Fruit fly (Drosophila melanogaster) whole organism, wandering third instar larva: ENCODE measurements around the gene Cpr78Cc.

ENCODE experiments used
- Abd-B ChIP-seq: fragments of >200 bp; optimal IDR thresholded peaks from 2 replicates; lab custom pipeline; 2017; ENCODE audit warnings: missing biosample characterization, missing genetic modification characterization
- CG32264 ChIP-seq: fragments of 200-800 bp; sonication (Bioruptor generic); optimal IDR thresholded peaks from 2 replicates; lab custom pipeline; 2016; ENCODE audit warnings: missing biosample characterization, missing genetic modification characterization
- Dfd ChIP-seq: fragments of >200 bp; optimal IDR thresholded peaks from 2 replicates; lab custom pipeline; 2017; ENCODE audit warnings: missing biosample characterization, missing genetic modification characterization
- GATAd ChIP-seq: sonication (Bioruptor generic); optimal IDR thresholded peaks from 2 replicates; lab custom pipeline; 2016; ENCODE audit warnings: missing biosample characterization, missing genetic modification characterization
- HLH106 ChIP-seq: fragments of 200-800 bp; optimal IDR thresholded peaks from 3 replicates; lab custom pipeline; 2019; ENCODE audit warnings: missing biosample characterization, mild to moderate bottlenecking, missing genetic modification characterization, moderate library complexity
- Hnf4 ChIP-seq: fragments of 200-800 bp; sonication (Bioruptor generic); optimal IDR thresholded peaks from 2 replicates; lab custom pipeline; 2016; ENCODE audit warnings: missing biosample characterization, mild to moderate bottlenecking, missing genetic modification characterization
- Hr78 ChIP-seq: fragments of >200 bp; optimal IDR thresholded peaks from 2 replicates; lab custom pipeline; 2017; ENCODE audit warnings: missing biosample characterization, missing genetic modification characterization
- Hr83 ChIP-seq: fragments of 200-300 bp; sonication (Bioruptor generic); optimal IDR thresholded peaks from 2 replicates; lab custom pipeline; 2016; ENCODE audit warnings: missing biosample characterization, mild to moderate bottlenecking, missing genetic modification characterization, moderate library complexity; ENCODE audit not compliant: poor library complexity, severe bottlenecking
- Jra ChIP-seq: sonication (Bioruptor generic); optimal IDR thresholded peaks from 2 replicates; lab custom pipeline; 2016; ENCODE audit warnings: missing biosample characterization, missing genetic modification characterization
- Mio ChIP-seq: sonication (Bioruptor generic); optimal IDR thresholded peaks from 2 replicates; lab custom pipeline; 2016; ENCODE audit warnings: missing biosample characterization, missing genetic modification characterization
- Myc ChIP-seq: fragments of >200 bp; optimal IDR thresholded peaks from 2 replicates; lab custom pipeline; 2017
- OdsH ChIP-seq: fragments of 200-800 bp; sonication (Bioruptor generic); optimal IDR thresholded peaks from 2 replicates; lab custom pipeline; 2016; ENCODE audit warnings: missing biosample characterization, mild to moderate bottlenecking, missing genetic modification characterization
- Rel ChIP-seq, 2 experiments: fragments of 200-800 bp; sonication (Bioruptor generic) in 1 of 2; optimal IDR thresholded peaks; 2 replicates in 1 of 2; 3 replicates in 1 of 2; lab custom pipeline; 2016 to 2019; ENCODE audit warnings: mild to moderate bottlenecking in 2 of 2, missing biosample characterization in 2 of 2, missing genetic modification characterization in 2 of 2, moderate library complexity in 1 of 2
- Sp1 ChIP-seq: fragments of 200-800 bp; sonication (Bioruptor generic); optimal IDR thresholded peaks from 3 replicates; lab custom pipeline; 2019; ENCODE audit warnings: missing biosample characterization, mild to moderate bottlenecking, missing genetic modification characterization, moderate library complexity
- Vsx2 ChIP-seq: fragments of 200-300, 225-300 bp; sonication (Bioruptor generic); optimal IDR thresholded peaks from 2 replicates; lab custom pipeline; 2018; ENCODE audit warnings: missing biosample characterization, missing genetic modification characterization; ENCODE audit not compliant: partially characterized antibody
- br ChIP-seq: fragments of 200-800 bp; sonication (Bioruptor generic); optimal IDR thresholded peaks from 2 replicates; lab custom pipeline; 2016; ENCODE audit warnings: missing biosample characterization, missing genetic modification characterization
- brk ChIP-seq: fragments of 200-800 bp; sonication (Bioruptor generic); optimal IDR thresholded peaks from 2 replicates; lab custom pipeline; 2016; ENCODE audit warnings: missing biosample characterization, mild to moderate bottlenecking, missing genetic modification characterization
- dl ChIP-seq, 2 experiments: fragments of 175-275, 200-275 bp in 1 of 2; fragments of 200-275 bp in 1 of 2; sonication (Bioruptor generic); optimal IDR thresholded peaks; lab custom pipeline; 2018; ENCODE audit warnings: mild to moderate bottlenecking in 2 of 2, missing biosample characterization in 2 of 2, missing genetic modification characterization in 2 of 2, moderate library complexity in 2 of 2; ENCODE audit not compliant: partially characterized antibody in 2 of 2, insufficient read depth in 1 of 2
- dmrt93B ChIP-seq: fragments of 200-800 bp; sonication (Bioruptor generic); optimal IDR thresholded peaks from 2 replicates; lab custom pipeline; 2018; ENCODE audit warnings: missing biosample characterization, mild to moderate bottlenecking, missing genetic modification characterization
- dsf ChIP-seq: sonication (Bioruptor generic); optimal IDR thresholded peaks from 2 replicates; lab custom pipeline; 2016; ENCODE audit warnings: missing biosample characterization, missing genetic modification characterization, borderline replicate concordance
- ey ChIP-seq: fragments of 200-800 bp; sonication (Bioruptor generic); optimal IDR thresholded peaks from 2 replicates; lab custom pipeline; 2016; ENCODE audit warnings: missing biosample characterization, missing genetic modification characterization
- foxo ChIP-seq, 2 experiments: fragments of 200-800 bp; sonication (Bioruptor generic); optimal IDR thresholded peaks; 2 replicates in 1 of 2; 3 replicates in 1 of 2; lab custom pipeline; 2016 to 2017; ENCODE audit warnings: missing biosample characterization in 2 of 2, missing genetic modification characterization in 2 of 2
- fru ChIP-seq: fragments of 200-800 bp; sonication (Bioruptor generic); optimal IDR thresholded peaks from 3 replicates; lab custom pipeline; 2016; ENCODE audit warnings: missing biosample characterization, mild to moderate bottlenecking, missing genetic modification characterization
- h ChIP-seq: fragments of 200-800 bp; sonication (Bioruptor generic); optimal IDR thresholded peaks from 3 replicates; lab custom pipeline; 2016; ENCODE audit warnings: missing biosample characterization, mild to moderate bottlenecking, missing genetic modification characterization
- jim ChIP-seq: fragments of 175-275, 200-325 bp; sonication (Bioruptor generic); optimal IDR thresholded peaks from 2 replicates; lab custom pipeline; 2016; ENCODE audit warnings: missing biosample characterization, mild to moderate bottlenecking, missing genetic modification characterization
- pan ChIP-seq: fragments of >200 bp; optimal IDR thresholded peaks from 2 replicates; lab custom pipeline; 2017
- psq ChIP-seq: fragments of 200-800 bp; sonication (Bioruptor generic); optimal IDR thresholded peaks from 3 replicates; lab custom pipeline; 2017; ENCODE audit warnings: missing biosample characterization, mild to moderate bottlenecking, missing genetic modification characterization, moderate library complexity
- rgr ChIP-seq: fragments of 200-800 bp; sonication (Bioruptor generic); optimal IDR thresholded peaks from 3 replicates; lab custom pipeline; 2016; ENCODE audit warnings: missing biosample characterization, mild to moderate bottlenecking, missing genetic modification characterization
- sage ChIP-seq: fragments of 200-800 bp; sonication (Bioruptor generic); optimal IDR thresholded peaks from 2 replicates; lab custom pipeline; 2016; ENCODE audit warnings: missing biosample characterization, mild to moderate bottlenecking, missing genetic modification characterization
- sv ChIP-seq: fragments of 200-800 bp; sonication (Bioruptor generic); optimal IDR thresholded peaks from 3 replicates; lab custom pipeline; 2016; ENCODE audit warnings: missing biosample characterization, missing genetic modification characterization
- woc ChIP-seq: sonication (Bioruptor generic); optimal IDR thresholded peaks from 2 replicates; lab custom pipeline; 2016; ENCODE audit warnings: missing biosample characterization, mild to moderate bottlenecking, missing genetic modification characterization

Gene Cpr78Cc

DNA sequence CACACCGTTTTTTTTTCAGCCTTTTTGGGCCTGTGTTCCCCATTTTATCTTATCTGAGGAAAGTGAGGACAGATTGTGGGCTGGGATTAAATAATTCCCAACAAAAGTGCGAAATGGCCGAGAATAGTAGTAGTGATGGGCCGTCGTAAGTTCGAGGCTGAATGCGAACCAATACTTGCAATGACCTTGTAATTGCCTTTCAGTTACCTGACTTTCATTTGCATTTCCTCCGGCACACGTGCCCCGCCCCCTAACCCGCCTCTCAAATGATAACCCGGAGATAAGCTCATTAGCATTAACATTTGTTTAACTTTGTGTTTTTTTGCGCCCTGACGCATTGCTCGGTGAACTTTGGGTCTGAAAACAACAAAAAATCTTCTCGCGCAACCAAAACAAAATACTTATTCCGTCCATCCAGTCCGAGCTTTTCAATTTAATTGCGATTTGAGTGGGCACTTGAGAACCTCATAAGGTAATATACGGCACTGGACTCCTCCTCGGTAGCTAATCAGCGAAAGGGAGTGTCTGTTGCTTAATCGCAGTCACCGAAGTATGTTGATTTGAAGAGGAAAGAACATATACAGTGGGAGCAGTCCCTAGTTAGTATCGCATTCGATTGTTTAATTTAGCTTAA, 22.4 kb upstream of the Cpr78Cc start:
- TF ChIP-seq Rel (GFP tag; optimal IDR thresholded peaks at IDR 0.05; lab: Kevin White, UChicago) (no peak), Rel (tag; optimal IDR thresholded peaks at IDR 0.05; lab: Kevin White, UChicago) (peak; percentile 15), jim (GFP tag; lab: Kevin White, UChicago) (no peak), h (GFP tag; lab: Kevin White, UChicago) (peak; percentile 15), Vsx2 (peak; percentile 39)

DNA sequence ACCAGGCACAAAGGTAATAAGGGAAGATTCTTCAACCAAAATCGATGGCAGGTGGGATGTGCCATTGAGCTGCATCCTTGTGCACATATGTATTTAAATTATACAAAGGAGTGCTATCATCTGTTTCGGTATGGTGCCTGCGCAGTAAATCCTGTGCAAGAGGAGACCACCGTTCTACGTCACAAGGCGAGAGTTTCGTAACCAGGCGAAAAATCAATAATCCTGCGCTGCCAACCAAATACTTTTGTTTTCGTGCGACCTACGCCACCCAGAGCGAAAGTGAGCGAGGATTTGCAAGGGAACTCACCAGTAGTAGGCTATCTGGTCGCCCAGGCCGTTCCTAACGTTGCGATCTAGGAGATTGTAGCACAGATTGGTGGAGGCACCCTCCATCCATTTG, 21.2 kb upstream of the Cpr78Cc start:
- TF ChIP-seq rgr (GFP tag; lab: Kevin White, UChicago) = no peak
- TF ChIP-seq h (GFP tag; lab: Kevin White, UChicago) = no peak
- no peak for TF ChIP-seq fru (GFP tag; lab: Kevin White, UChicago)
- TF ChIP-seq foxo (GFP tag; optimal IDR thresholded peaks at IDR 0.05; lab: Kevin White, UChicago) = no peak
- no peak for TF ChIP-seq GATAd
- TF ChIP-seq br (GFP tag; lab: Kevin White, UChicago) = no peak
- no peak for TF ChIP-seq Mio
- no peak for TF ChIP-seq sage
- TF ChIP-seq ey (GFP tag; lab: Kevin White, UChicago) = no peak
- no peak for TF ChIP-seq dmrt93B (GFP tag; lab: Kevin White, UChicago)
- no peak for TF ChIP-seq Hr78
- TF ChIP-seq dsf = no peak
- no peak for TF ChIP-seq woc (GFP tag; lab: Kevin White, UChicago)
- no peak for TF ChIP-seq sv
- TF ChIP-seq dl (GFP tag; optimal IDR thresholded peaks at IDR 0.05; lab: Kevin White, UChicago; ENCODE audit: insufficient read depth in 1 of 2, partially characterized antibody in 2 of 2) = no peak
- TF ChIP-seq HLH106 = no peak
- TF ChIP-seq Hr83 (GFP tag; lab: Kevin White, UChicago) = no peak

DNA sequence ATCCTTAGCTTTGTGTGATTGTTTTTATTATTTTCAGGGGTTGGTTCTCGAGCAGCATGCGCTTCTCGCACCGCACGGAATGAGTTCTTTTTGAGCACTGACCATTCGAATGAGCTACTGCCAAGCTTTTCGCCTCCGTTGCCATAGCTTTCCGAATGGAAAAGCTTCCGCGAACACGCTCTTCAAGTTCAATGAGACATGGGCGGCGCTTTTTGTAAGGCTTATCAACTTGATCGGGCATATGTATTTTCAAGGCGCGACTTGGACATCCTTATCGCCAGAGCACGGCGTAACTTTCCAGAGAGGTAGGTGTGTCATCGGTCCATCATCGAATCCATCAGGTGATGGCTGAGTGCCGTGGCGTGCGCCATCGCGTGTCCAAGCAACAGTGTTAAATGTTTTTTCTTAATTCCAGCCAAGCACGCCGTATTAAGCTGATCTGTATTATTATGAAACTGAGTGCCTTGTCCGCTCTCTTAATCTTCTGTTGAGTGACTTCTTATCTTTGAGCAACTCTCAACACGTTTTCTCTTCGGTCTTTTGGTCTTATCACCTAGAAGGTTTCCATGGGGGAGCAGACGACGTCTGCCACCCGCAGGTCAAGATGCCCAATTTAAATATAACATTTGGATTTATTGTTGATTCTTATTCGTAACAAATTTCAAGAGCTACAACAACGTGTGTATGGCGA, 20.4 kb upstream of the Cpr78Cc start, which contains the start of gene AcCoAS:
AcCoAS (minus strand) TSS at position 368 of the 691 bp plus-strand sequence.
- TF ChIP-seq Hr83 (GFP tag; lab: Kevin White, UChicago) = peak; percentile 67
- peak; percentile 47 for TF ChIP-seq Jra (GFP tag; lab: Kevin White, UChicago)
- peak; percentile 31 for TF ChIP-seq HLH106
- peak; percentile 65 for TF ChIP-seq OdsH (GFP tag; lab: Kevin White, UChicago)
- peak; percentile 87 for TF ChIP-seq h (GFP tag; lab: Kevin White, UChicago)
- TF ChIP-seq psq (GFP tag; lab: Kevin White, UChicago) = peak; percentile 29
- peak; percentile 67 for TF ChIP-seq rgr (GFP tag; lab: Kevin White, UChicago)
- TF ChIP-seq sv = peak; percentile 4
- peak; percentile 63 for TF ChIP-seq fru (GFP tag; lab: Kevin White, UChicago)
- no peak for TF ChIP-seq dl (GFP tag; optimal IDR thresholded peaks at IDR 0.05; lab: Kevin White, UChicago; ENCODE audit: insufficient read depth in 1 of 2, partially characterized antibody in 2 of 2)
- peak; percentile 4 for TF ChIP-seq CG32264 (GFP tag; lab: Kevin White, UChicago)
- TF ChIP-seq ey (GFP tag; lab: Kevin White, UChicago) = peak; percentile 62
- no peak for TF ChIP-seq dmrt93B (GFP tag; lab: Kevin White, UChicago)
- no peak for TF ChIP-seq Abd-B (GFP tag; lab: Kevin White, UChicago)
- TF ChIP-seq foxo (GFP tag; optimal IDR thresholded peaks at IDR 0.05; lab: Kevin White, UChicago) = peak; percentile 8 to 74
- TF ChIP-seq br (GFP tag; lab: Kevin White, UChicago) = peak; percentile 68
- no peak for TF ChIP-seq Myc (lab: Kevin White, UChicago)
- no peak for TF ChIP-seq Dfd (GFP tag; lab: Kevin White, UChicago)
- peak; percentile 21 for TF ChIP-seq Mio
- TF ChIP-seq jim (GFP tag; lab: Kevin White, UChicago) = no peak
- TF ChIP-seq Hnf4 (GFP tag; lab: Kevin White, UChicago) = peak; percentile 15
- TF ChIP-seq Rel (GFP tag; optimal IDR thresholded peaks at IDR 0.05; lab: Kevin White, UChicago) = no peak
- TF ChIP-seq Rel (tag; optimal IDR thresholded peaks at IDR 0.05; lab: Kevin White, UChicago) = peak; percentile 33
- no peak for TF ChIP-seq pan (lab: Kevin White, UChicago)
- TF ChIP-seq Sp1 = peak; percentile 55
- peak; percentile 29 for TF ChIP-seq brk (GFP tag; lab: Kevin White, UChicago)
